Worm (Caenorhabditis elegans) whole organism, late embryonic: ENCODE results near the gene C31E10.5.

Experiments
- C08G9.2 ChIP-seq: sonication (generic microtip); optimal IDR thresholded peaks from 2 replicates; lab custom pipeline; 2016; ENCODE audit warnings: mild to moderate bottlenecking, missing genetic modification characterization, moderate library complexity, missing compliant biosample characterization
- C38D4.7 ChIP-seq: fragments of 200-800 bp; sonication (Bioruptor generic); optimal IDR thresholded peaks from 2 replicates; lab custom pipeline; 2018; ENCODE audit warnings: mild to moderate bottlenecking, missing genetic modification characterization, moderate library complexity, missing compliant biosample characterization
- F13H6.1 ChIP-seq: sonication (generic microtip); optimal IDR thresholded peaks from 2 replicates; lab custom pipeline; 2016; ENCODE audit warnings: missing genetic modification characterization, missing compliant biosample characterization
- K02D7.2 ChIP-seq: sonication (generic microtip); optimal IDR thresholded peaks from 2 replicates; lab custom pipeline; 2017; ENCODE audit warnings: mild to moderate bottlenecking, missing genetic modification characterization, missing compliant biosample characterization
- T23F11.4 ChIP-seq: fragments of 200-800 bp; sonication (Bioruptor generic); optimal IDR thresholded peaks from 2 replicates; lab custom pipeline; 2018; ENCODE audit warnings: mild to moderate bottlenecking, missing genetic modification characterization, missing compliant biosample characterization
- Y22D7AL.16 ChIP-seq: sonication (generic microtip); optimal IDR thresholded peaks from 2 replicates; lab custom pipeline; 2016; ENCODE audit warnings: missing genetic modification characterization, missing compliant biosample characterization
- ahr-1 ChIP-seq: sonication (generic microtip); optimal IDR thresholded peaks from 2 replicates; lab custom pipeline; 2016; ENCODE audit warnings: missing genetic modification characterization, missing compliant biosample characterization
- ama-1 ChIP-seq: fragments of 150-350 bp; optimal IDR thresholded peaks from 2 replicates; lab custom pipeline; 2014
- ceh-14 ChIP-seq: sonication (generic microtip); optimal IDR thresholded peaks from 2 replicates; lab custom pipeline; 2016; ENCODE audit warnings: missing genotype, missing genetic modification characterization, missing compliant biosample characterization
- ceh-18 ChIP-seq: sonication (generic microtip); optimal IDR thresholded peaks from 2 replicates; lab custom pipeline; 2016; ENCODE audit warnings: missing genetic modification characterization, missing compliant biosample characterization
- ceh-19 ChIP-seq: fragments of 200-800 bp; sonication (Bioruptor generic); optimal IDR thresholded peaks from 2 replicates; lab custom pipeline; 2018; ENCODE audit warnings: mild to moderate bottlenecking, missing genetic modification characterization, missing compliant biosample characterization
- ceh-2 ChIP-seq: sonication (generic microtip); optimal IDR thresholded peaks from 2 replicates; lab custom pipeline; 2016; ENCODE audit warnings: missing genotype, missing genetic modification characterization, missing compliant biosample characterization
- ceh-30 ChIP-seq: fragments of 150-350 bp; optimal IDR thresholded peaks from 2 replicates; lab custom pipeline; 2014; ENCODE audit warnings: missing biosample characterization, missing genetic modification characterization
- ceh-31 ChIP-seq: sonication (generic microtip); optimal IDR thresholded peaks from 2 replicates; lab custom pipeline; 2016; ENCODE audit warnings: missing genetic modification characterization, missing compliant biosample characterization
- ceh-34 ChIP-seq: sonication (generic microtip); optimal IDR thresholded peaks from 2 replicates; lab custom pipeline; 2016; ENCODE audit warnings: mild to moderate bottlenecking, missing genetic modification characterization, missing compliant biosample characterization
- ceh-45 ChIP-seq: fragments of 200-800 bp; sonication (Bioruptor generic); IDR thresholded peaks from 2 replicates; pipeline ENCODE4 v1.3.6; 2022; ENCODE audit warnings: missing genetic modification reagents, missing genetic modification characterization, missing compliant biosample characterization
- ceh-6 ChIP-seq: fragments of 200-800 bp; sonication (Bioruptor generic); optimal IDR thresholded peaks from 2 replicates; lab custom pipeline; 2018; ENCODE audit warnings: mild to moderate bottlenecking, missing genetic modification characterization, missing compliant biosample characterization
- ceh-9 ChIP-seq: sonication (generic microtip); optimal IDR thresholded peaks from 2 replicates; lab custom pipeline; 2016; ENCODE audit warnings: mild to moderate bottlenecking, missing genetic modification characterization, inconsistent platforms, missing compliant biosample characterization
- dve-1 ChIP-seq: sonication (generic microtip); optimal IDR thresholded peaks from 2 replicates; lab custom pipeline; 2017; ENCODE audit warnings: antibody characterized with exemption, mild to moderate bottlenecking, missing genetic modification characterization, missing compliant biosample characterization
- fkh-10 ChIP-seq: fragments of 150-350 bp; optimal IDR thresholded peaks from 2 replicates; lab custom pipeline; 2014; ENCODE audit warnings: missing biosample characterization, missing genetic modification reagents, missing genetic modification characterization
- fkh-6 ChIP-seq: sonication (generic microtip); optimal IDR thresholded peaks from 2 replicates; lab custom pipeline; 2016; ENCODE audit warnings: missing genetic modification characterization, missing compliant biosample characterization
- gmeb-2 ChIP-seq: sonication (generic microtip); optimal IDR thresholded peaks from 2 replicates; lab custom pipeline; 2016; ENCODE audit warnings: missing genetic modification characterization, inconsistent platforms, missing compliant biosample characterization
- hlh-13 ChIP-seq: fragments of 200-800 bp; sonication (Bioruptor generic); optimal IDR thresholded peaks from 2 replicates; lab custom pipeline; 2018; ENCODE audit warnings: mild to moderate bottlenecking, missing genetic modification characterization, missing compliant biosample characterization
- hlh-15 ChIP-seq: sonication (generic microtip); optimal IDR thresholded peaks from 2 replicates; lab custom pipeline; 2016; ENCODE audit warnings: missing genetic modification characterization, missing compliant biosample characterization
- hlh-30 ChIP-seq: sonication (generic microtip); optimal IDR thresholded peaks from 2 replicates; lab custom pipeline; 2017; ENCODE audit warnings: antibody characterized with exemption, missing genetic modification characterization, missing compliant biosample characterization; ENCODE audit not compliant: insufficient read depth
- lim-6 ChIP-seq: sonication (generic microtip); optimal IDR thresholded peaks from 2 replicates; lab custom pipeline; 2016; ENCODE audit warnings: missing genetic modification characterization, missing compliant biosample characterization
- madf-2 ChIP-seq: sonication (generic microtip); optimal IDR thresholded peaks from 2 replicates; lab custom pipeline; 2017; ENCODE audit warnings: missing genetic modification characterization, missing compliant biosample characterization
- mec-3 ChIP-seq: sonication (generic microtip); optimal IDR thresholded peaks from 2 replicates; lab custom pipeline; 2016; ENCODE audit warnings: borderline replicate concordance, missing genetic modification characterization, missing compliant biosample characterization
- nhr-11 ChIP-seq: fragments of 150-350 bp; optimal IDR thresholded peaks from 2 replicates; lab custom pipeline; 2014; ENCODE audit warnings: missing biosample characterization, missing genetic modification characterization
- npax-4 ChIP-seq: sonication (generic microtip); optimal IDR thresholded peaks from 2 replicates; lab custom pipeline; 2016; ENCODE audit warnings: missing genetic modification characterization, missing compliant biosample characterization
- odd-2 ChIP-seq: sonication (generic microtip); optimal IDR thresholded peaks from 2 replicates; lab custom pipeline; 2017; ENCODE audit warnings: antibody characterized with exemption, mild to moderate bottlenecking, missing genetic modification characterization, missing compliant biosample characterization
- pag-3 ChIP-seq: sonication (generic microtip); optimal IDR thresholded peaks from 2 replicates; lab custom pipeline; 2016; ENCODE audit warnings: missing compliant biosample characterization, missing genetic modification characterization, borderline replicate concordance
- pha-2 ChIP-seq: sonication (generic microtip); optimal IDR thresholded peaks from 2 replicates; lab custom pipeline; 2017; ENCODE audit warnings: mild to moderate bottlenecking, missing genetic modification characterization, missing compliant biosample characterization
- pha-4 ChIP-seq: fragments of 150-350 bp; optimal IDR thresholded peaks from 2 replicates; lab custom pipeline; 2018; ENCODE audit warnings: missing biosample characterization, missing genetic modification reagents, missing genetic modification characterization
- pqm-1 ChIP-seq: sonication (generic microtip); optimal IDR thresholded peaks from 2 replicates; lab custom pipeline; 2016; ENCODE audit warnings: missing genetic modification characterization, missing compliant biosample characterization
- pros-1 ChIP-seq: fragments of 150-350 bp; optimal IDR thresholded peaks from 2 replicates; lab custom pipeline; 2014; ENCODE audit warnings: missing biosample characterization, missing genetic modification reagents, missing genetic modification characterization
- ref-2 ChIP-seq: sonication (generic microtip); optimal IDR thresholded peaks from 2 replicates; lab custom pipeline; 2016; ENCODE audit warnings: missing genetic modification characterization, missing compliant biosample characterization
- rnt-1 ChIP-seq: sonication (generic microtip); optimal IDR thresholded peaks from 2 replicates; lab custom pipeline; 2016; ENCODE audit warnings: missing genetic modification characterization, missing compliant biosample characterization
- sdc-2 ChIP-seq: sonication (generic microtip); optimal IDR thresholded peaks from 2 replicates; lab custom pipeline; 2016; ENCODE audit warnings: missing genotype, missing genetic modification characterization, missing compliant biosample characterization
- sox-2 ChIP-seq: fragments of 200-800 bp; sonication (Bioruptor generic); IDR thresholded peaks from 2 replicates; pipeline ENCODE4 v1.3.6; 2022; ENCODE audit warnings: missing genetic modification reagents, missing genetic modification characterization, missing compliant biosample characterization
- syd-9 ChIP-seq: sonication (generic microtip); optimal IDR thresholded peaks from 2 replicates; lab custom pipeline; 2016; ENCODE audit warnings: mild to moderate bottlenecking, missing genetic modification characterization, moderate library complexity, missing compliant biosample characterization
- tbx-7 ChIP-seq: sonication (generic microtip); optimal IDR thresholded peaks from 2 replicates; lab custom pipeline; 2016; ENCODE audit warnings: missing genotype, missing genetic modification characterization, missing compliant biosample characterization
- ttx-3 ChIP-seq: sonication (generic microtip); optimal IDR thresholded peaks from 2 replicates; lab custom pipeline; 2016; ENCODE audit warnings: missing genetic modification reagents, missing genetic modification characterization, missing compliant biosample characterization
- unc-3 ChIP-seq, 2 experiments: fragments of 200-800 bp in 1 of 2; sonication (Bioruptor generic) in 1 of 2; sonication (generic microtip) in 1 of 2; conservative IDR thresholded peaks in 1 of 2; optimal IDR thresholded peaks in 1 of 2; 2 replicates each; pipeline versions ENCODE4 v1.3.6 to Lab custom; 2016 to 2022; ENCODE audit warnings: missing compliant biosample characterization in 2 of 2, missing genetic modification characterization in 2 of 2, missing genetic modification reagents in 1 of 2
- unc-42 ChIP-seq: sonication (generic microtip); optimal IDR thresholded peaks from 2 replicates; lab custom pipeline; 2016; ENCODE audit warnings: missing genotype, missing genetic modification characterization, missing compliant biosample characterization
- zip-5 ChIP-seq: sonication (generic microtip); optimal IDR thresholded peaks from 2 replicates; lab custom pipeline; 2016; ENCODE audit warnings: missing genetic modification characterization, missing compliant biosample characterization

C31E10.5 gene

ce11 chrX:13958451-13958850 lies 37.2 kb downstream of the C31E10.5 start:
- TF ChIP-seq ceh-6 (GFP tag; lab: Kevin White, UChicago) (no peak), ahr-1 (no peak), ceh-34 (tag; lab: Kevin White, UChicago) (no peak), C08G9.2 (tag; lab: Kevin White, UChicago) (no peak), lim-6 (tag; lab: Kevin White, UChicago) (no peak), T23F11.4 (GFP tag; lab: Kevin White, UChicago) (no peak), syd-9 (tag; lab: Kevin White, UChicago) (no peak), ceh-18 (tag; lab: Kevin White, UChicago) (no peak), fkh-6 (tag; lab: Kevin White, UChicago) (no peak), pha-2 (tag; lab: Kevin White, UChicago) (no peak), mec-3 (tag; lab: Kevin White, UChicago) (no peak)

- TF ChIP-seq hlh-13 (GFP tag; lab: Kevin White, UChicago) = no peak
- TF ChIP-seq sox-2 (GFP tag; lab: Robert Waterston, UW) = no peak
- no peak for TF ChIP-seq zip-5 (tag; lab: Kevin White, UChicago)
- no peak for TF ChIP-seq hlh-30 (tag; lab: Kevin White, UChicago)
- no peak for TF ChIP-seq T23F11.4 (GFP tag; lab: Kevin White, UChicago)
- TF ChIP-seq pros-1 = no peak
- TF ChIP-seq, all 69 proteins: peak for 0
These were observed 43.3 kb downstream of the C31E10.5 start for ce11 chrX:13952347-13952746.

ce11 chrX:13950620-13951152 lies 44.9 kb downstream of the C31E10.5 start:
- TF ChIP-seq pros-1 = no peak
- peak; percentile 44 for TF ChIP-seq hlh-30 (tag; lab: Kevin White, UChicago)
- TF ChIP-seq unc-42 = no peak
- peak; percentile 68 for TF ChIP-seq F13H6.1 (tag; lab: Kevin White, UChicago)
- TF ChIP-seq lim-6 (tag; lab: Kevin White, UChicago) = no peak
- TF ChIP-seq pha-2 (tag; lab: Kevin White, UChicago) = no peak
- no peak for TF ChIP-seq K02D7.2
- TF ChIP-seq fkh-10 (GFP tag; lab: Kevin White, UChicago) = no peak
- no peak for TF ChIP-seq mec-3 (tag; lab: Kevin White, UChicago)
- peak; percentile 28 for TF ChIP-seq ceh-18 (tag; lab: Kevin White, UChicago)
- no peak for TF ChIP-seq C38D4.7 (GFP tag; lab: Kevin White, UChicago)
- TF ChIP-seq ceh-30 (tag; lab: Kevin White, UChicago) = no peak
- peak; percentile 26 for TF ChIP-seq syd-9 (tag; lab: Kevin White, UChicago)
- peak; percentile 5 for TF ChIP-seq madf-2 (tag; lab: Kevin White, UChicago)
- no peak for TF ChIP-seq pqm-1 (tag; lab: Kevin White, UChicago)
- no peak for TF ChIP-seq ceh-19
- TF ChIP-seq ceh-14 (tag; lab: Kevin White, UChicago) = no peak
- TF ChIP-seq hlh-15 (tag; lab: Kevin White, UChicago) = no peak
- TF ChIP-seq C08G9.2 (tag; lab: Kevin White, UChicago) = peak; percentile 14
- TF ChIP-seq ceh-34 (tag; lab: Kevin White, UChicago) = peak; percentile 56
- TF ChIP-seq unc-3 (GFP tag; conservative IDR thresholded peaks at IDR 0.05; lab: Robert Waterston, UW) = no peak
- TF ChIP-seq unc-3 (tag; optimal IDR thresholded peaks at IDR 0.05; lab: Kevin White, UChicago) = no peak
- TF ChIP-seq dve-1 = no peak
- no peak for TF ChIP-seq ttx-3 (tag; lab: Kevin White, UChicago)
- peak; percentile 4 for TF ChIP-seq T23F11.4 (GFP tag; lab: Kevin White, UChicago)
- TF ChIP-seq rnt-1 (tag; lab: Kevin White, UChicago) = peak; percentile 3
- no peak for TF ChIP-seq Y22D7AL.16 (tag; lab: Kevin White, UChicago)
- TF ChIP-seq pag-3 (tag; lab: Kevin White, UChicago) = no peak
- TF ChIP-seq ceh-9 (tag; lab: Kevin White, UChicago) = no peak
- peak; percentile 40 for TF ChIP-seq ceh-2 (tag; lab: Kevin White, UChicago)
- peak; percentile 66 for TF ChIP-seq ceh-31
- peak; percentile 39 for TF ChIP-seq sdc-2 (tag; lab: Kevin White, UChicago)
- no peak for TF ChIP-seq tbx-7 (tag; lab: Kevin White, UChicago)
- TF ChIP-seq ceh-45 (GFP tag; lab: Robert Waterston, UW) = no peak
- TF ChIP-seq gmeb-2 = no peak
- peak; percentile 70 for TF ChIP-seq ref-2 (tag; lab: Kevin White, UChicago)
- peak; percentile 28 for TF ChIP-seq sox-2 (GFP tag; lab: Robert Waterston, UW)
- TF ChIP-seq odd-2 = no peak
- TF ChIP-seq npax-4 (tag; lab: Kevin White, UChicago) = no peak
- no peak for TF ChIP-seq pha-4 (tag; lab: Kevin White, UChicago)
- no peak for TF ChIP-seq ama-1 (lab: Kevin White, UChicago)
- TF ChIP-seq nhr-11 (tag; lab: Kevin White, UChicago) = no peak
